Fruit fly (Drosophila melanogaster) whole organism, embryonic: Measurements from ENCODE around the gene elB.

Experiments used
- CG10366 ChIP-seq: fragments of 200-800 bp; sonication (Bioruptor generic); IDR thresholded peaks from 2 replicates; pipeline ENCODE4 v1.3.6; 2022; ENCODE audit warnings: missing biosample characterization, missing genetic modification characterization
- CG10543 ChIP-seq: fragments of 200-800 bp; sonication (Bioruptor generic); optimal IDR thresholded peaks from 3 replicates; lab custom pipeline; 2017; ENCODE audit warnings: missing biosample characterization, mild to moderate bottlenecking, missing genetic modification characterization, moderate library complexity
- CG11560 ChIP-seq: fragments of 200-800 bp; sonication (Bioruptor generic); IDR thresholded peaks from 3 replicates; pipeline ENCODE4 v1.3.6; 2022; ENCODE audit warnings: missing biosample characterization, missing genetic modification characterization
- CG13624 ChIP-seq: fragments of 200-800 bp; sonication (Bioruptor generic); optimal IDR thresholded peaks from 2 replicates; lab custom pipeline; 2016; ENCODE audit warnings: missing biosample characterization, missing genetic modification characterization
- CG16863 ChIP-seq: fragments of 200-800 bp; sonication (Bioruptor generic); optimal IDR thresholded peaks from 3 replicates; lab custom pipeline; 2016; ENCODE audit warnings: missing biosample characterization, missing genetic modification characterization
- CG17328 ChIP-seq: fragments of 200-800 bp; sonication (Bioruptor generic); IDR thresholded peaks from 2 replicates; pipeline ENCODE4 v1.3.6; 2022; ENCODE audit warnings: missing biosample characterization, missing genetic modification characterization
- CG17568 ChIP-seq: fragments of 200-800 bp; sonication (Bioruptor generic); optimal IDR thresholded peaks from 2 replicates; lab custom pipeline; 2018; ENCODE audit warnings: missing biosample characterization, mild to moderate bottlenecking, missing genetic modification characterization, moderate library complexity
- CG2120 ChIP-seq: fragments of 200-800 bp; sonication (Bioruptor generic); optimal IDR thresholded peaks from 3 replicates; lab custom pipeline; 2016; ENCODE audit warnings: missing biosample characterization, missing genetic modification characterization
- CG33213 ChIP-seq: fragments of 200-800 bp; sonication (Bioruptor generic); optimal IDR thresholded peaks from 3 replicates; lab custom pipeline; 2016; ENCODE audit warnings: missing biosample characterization, missing genetic modification characterization
- CG4404 ChIP-seq: fragments of 200-800 bp; sonication (Bioruptor generic); IDR thresholded peaks from 2 replicates; pipeline ENCODE4 v1.3.6; 2022; ENCODE audit warnings: missing biosample characterization, missing genetic modification characterization
- CG7556 ChIP-seq: fragments of 200-800 bp; sonication (Bioruptor generic); optimal IDR thresholded peaks from 2 replicates; lab custom pipeline; 2017; ENCODE audit warnings: missing biosample characterization, mild to moderate bottlenecking, missing genetic modification characterization
- CG7786 ChIP-seq: fragments of 200-800 bp; sonication (Bioruptor generic); optimal IDR thresholded peaks from 2 replicates; lab custom pipeline; 2016; ENCODE audit warnings: missing biosample characterization, missing genetic modification characterization
- CG9215 ChIP-seq: fragments of 200-800 bp; sonication (Bioruptor generic); IDR thresholded peaks from 2 replicates; pipeline ENCODE4 v1.3.6; 2022; ENCODE audit warnings: missing biosample characterization, missing genetic modification characterization
- CG9932 ChIP-seq: fragments of 200-800 bp; sonication (Bioruptor generic); IDR thresholded peaks from 2 replicates; pipeline ENCODE4 v1.3.6; 2022; ENCODE audit warnings: missing biosample characterization, missing genetic modification characterization
- CHES-1-like ChIP-seq: fragments of 200-800 bp; sonication (Bioruptor generic); optimal IDR thresholded peaks from 2 replicates; lab custom pipeline; 2016; ENCODE audit warnings: missing biosample characterization, missing genetic modification characterization
- Dbx ChIP-seq: fragments of 200-800 bp; sonication (Bioruptor generic); IDR thresholded peaks from 3 replicates; pipeline ENCODE4 v1.3.6; 2022; ENCODE audit warnings: missing biosample characterization, missing genetic modification characterization
- E2f1 ChIP-seq: fragments of 200-800 bp; sonication (Bioruptor generic); IDR thresholded peaks from 2 replicates; pipeline ENCODE4 v1.3.6; 2022; ENCODE audit warnings: missing biosample characterization, missing genetic modification characterization
- E2f2 ChIP-seq: fragments of 200-800 bp; sonication (Bioruptor generic); IDR thresholded peaks from 2 replicates; pipeline ENCODE4 v1.3.6; 2022; ENCODE audit warnings: missing biosample characterization, missing genetic modification characterization
- Ets65A ChIP-seq: fragments of 200-800 bp; sonication (Bioruptor generic); peaks from one replicate; lab custom pipeline; 2016; ENCODE audit warnings: missing biosample characterization, missing genetic modification characterization
- H2.0 ChIP-seq: fragments of 200-800 bp; sonication (Bioruptor generic); IDR thresholded peaks from 2 replicates; pipeline ENCODE4 v1.3.6; 2022; ENCODE audit warnings: missing biosample characterization, missing genetic modification characterization
- Hr78 ChIP-seq, 2 experiments: fragments of 200-800 bp in 1 of 2; fragments of >200 bp in 1 of 2; sonication (Bioruptor generic) in 1 of 2; optimal IDR thresholded peaks; 2 replicates each; lab custom pipeline; 2017 to 2019; ENCODE audit warnings: missing biosample characterization in 2 of 2, missing genetic modification characterization in 2 of 2, mild to moderate bottlenecking in 1 of 2, moderate library complexity in 1 of 2
- Lim3 ChIP-seq: fragments of 200-800 bp; sonication (Bioruptor generic); IDR thresholded peaks from 2 replicates; pipeline ENCODE4 v1.3.6; 2022; ENCODE audit warnings: missing biosample characterization, missing genetic modification characterization
- Med ChIP-seq: fragments of 200-800 bp; sonication (Bioruptor generic); peaks from one replicate; lab custom pipeline; 2016; ENCODE audit warnings: missing biosample characterization, missing genetic modification characterization, mild to moderate bottlenecking, inconsistent platforms, moderate library complexity
- Nf-YC ChIP-seq: fragments of 200-800 bp; optimal IDR thresholded peaks from 3 replicates; lab custom pipeline; 2019; ENCODE audit warnings: missing biosample characterization, mild to moderate bottlenecking, missing genetic modification characterization, moderate library complexity
- Oaz ChIP-seq: fragments of 200-800 bp; sonication (Bioruptor generic); IDR thresholded peaks from 2 replicates; pipeline ENCODE4 v1.3.6; 2022; ENCODE audit warnings: missing biosample characterization, missing genetic modification characterization
- Ptx1 ChIP-seq: fragments of 200-800 bp; sonication (Bioruptor generic); IDR thresholded peaks from 2 replicates; pipeline ENCODE4 v1.3.6; 2022; ENCODE audit warnings: missing biosample characterization, missing genetic modification characterization
- TFAM ChIP-seq: fragments of 200-800 bp; sonication (Bioruptor generic); optimal IDR thresholded peaks from 2 replicates; lab custom pipeline; 2017; ENCODE audit warnings: missing biosample characterization, missing genetic modification characterization, inconsistent platforms
- abd-A ChIP-seq: fragments of 200-800 bp; sonication (Bioruptor generic); optimal IDR thresholded peaks from 3 replicates; lab custom pipeline; 2019; ENCODE audit warnings: missing biosample characterization, mild to moderate bottlenecking, missing genetic modification characterization, moderate library complexity
- al ChIP-seq: fragments of 200-800 bp; sonication (Bioruptor generic); IDR thresholded peaks from 2 replicates; pipeline ENCODE4 v1.3.6; 2022; ENCODE audit warnings: missing biosample characterization, missing genetic modification characterization
- aop ChIP-seq: fragments of 200-800 bp; sonication (Bioruptor generic); IDR thresholded peaks from 2 replicates; pipeline ENCODE4 v1.3.6; 2022; ENCODE audit warnings: missing biosample characterization, missing genetic modification characterization
- bcd ChIP-seq: fragments of 200-800 bp; sonication (Bioruptor generic); optimal IDR thresholded peaks from 2 replicates; lab custom pipeline; 2017; ENCODE audit warnings: missing biosample characterization, mild to moderate bottlenecking, missing genetic modification characterization
- br ChIP-seq: fragments of >200 bp; optimal IDR thresholded peaks from 2 replicates; lab custom pipeline; 2017
- btn ChIP-seq: fragments of 200-800 bp; sonication (Bioruptor generic); optimal IDR thresholded peaks from 2 replicates; lab custom pipeline; 2016; ENCODE audit warnings: missing biosample characterization, missing genetic modification characterization
- cas ChIP-seq: fragments of 200-800 bp; sonication (Bioruptor generic); IDR thresholded peaks from 2 replicates; pipeline ENCODE4 v1.3.6; 2022; ENCODE audit warnings: missing biosample characterization, missing genetic modification characterization
- corto ChIP-seq: fragments of 200-800 bp; sonication (Bioruptor generic); optimal IDR thresholded peaks from 2 replicates; lab custom pipeline; 2016; ENCODE audit warnings: missing biosample characterization, mild to moderate bottlenecking, missing genetic modification characterization, moderate library complexity
- disco-r ChIP-seq: fragments of 200-800 bp; sonication (Bioruptor generic); optimal IDR thresholded peaks from 2 replicates; lab custom pipeline; 2016; ENCODE audit warnings: missing biosample characterization, missing genetic modification characterization
- dpn ChIP-seq, 2 experiments: fragments of 200-800 bp; sonication (Bioruptor generic); optimal IDR thresholded peaks; 3 replicates each; lab custom pipeline; 2016; ENCODE audit warnings: missing biosample characterization in 2 of 2, missing genetic modification characterization in 2 of 2
- fd102C ChIP-seq: fragments of 200-800 bp; sonication (Bioruptor generic); optimal IDR thresholded peaks from 2 replicates; lab custom pipeline; 2018; ENCODE audit warnings: missing biosample characterization, mild to moderate bottlenecking, missing genetic modification characterization, moderate library complexity
- fu2 ChIP-seq: fragments of 200-800 bp; sonication (Bioruptor generic); optimal IDR thresholded peaks from 2 replicates; lab custom pipeline; 2016; ENCODE audit warnings: missing biosample characterization, missing genetic modification characterization
- hbn ChIP-seq: fragments of 200-800 bp; sonication (Bioruptor generic); IDR thresholded peaks from 2 replicates; pipeline ENCODE4 v1.3.6; 2022; ENCODE audit warnings: missing biosample characterization, missing genetic modification characterization; ENCODE audit not compliant: partially characterized antibody
- jing ChIP-seq: fragments of 200-800 bp; sonication (Bioruptor generic); optimal IDR thresholded peaks from 2 replicates; lab custom pipeline; 2018; ENCODE audit warnings: missing biosample characterization, mild to moderate bottlenecking, missing genetic modification characterization
- odd ChIP-seq: fragments of 200-800 bp; sonication (Bioruptor generic); optimal IDR thresholded peaks from 2 replicates; lab custom pipeline; 2017; ENCODE audit warnings: missing biosample characterization, mild to moderate bottlenecking, missing genetic modification characterization
- phol ChIP-seq: fragments of 200-800 bp; sonication (Bioruptor generic); optimal IDR thresholded peaks from 3 replicates; lab custom pipeline; 2018; ENCODE audit warnings: missing biosample characterization, mild to moderate bottlenecking, missing genetic modification characterization, moderate library complexity
- row ChIP-seq: fragments of 200-800 bp; sonication (Bioruptor generic); IDR thresholded peaks from 3 replicates; pipeline ENCODE4 v1.3.6; 2022; ENCODE audit warnings: missing biosample characterization, missing genetic modification characterization
- sc ChIP-seq, 3 experiments: fragments of >200 bp in 2 of 3; fragments of 200-800 bp in 1 of 3; sonication (Bioruptor generic) in 1 of 3; optimal IDR thresholded peaks; 2 replicates in 2 of 3; 3 replicates in 1 of 3; lab custom pipeline; 2017; ENCODE audit warnings: mild to moderate bottlenecking in 1 of 3, missing biosample characterization in 1 of 3, missing genetic modification characterization in 1 of 3, missing genetic modification reagents in 1 of 3
- sim ChIP-seq: fragments of 200-800 bp; sonication (Bioruptor generic); IDR thresholded peaks from 2 replicates; pipeline ENCODE4 v1.3.6; 2022; ENCODE audit warnings: missing biosample characterization, missing genetic modification characterization
- so ChIP-seq: fragments of 200-800 bp; sonication (Bioruptor generic); IDR thresholded peaks from 3 replicates; pipeline ENCODE4 v1.3.6; 2022; ENCODE audit warnings: missing biosample characterization, missing genetic modification characterization
- tio ChIP-seq: fragments of 200-800 bp; sonication (Bioruptor generic); optimal IDR thresholded peaks from 2 replicates; lab custom pipeline; 2017; ENCODE audit warnings: missing biosample characterization, missing genetic modification characterization, inconsistent platforms
- zfh2 ChIP-seq: fragments of 200-800 bp; sonication (Bioruptor generic); optimal IDR thresholded peaks from 2 replicates; lab custom pipeline; 2016; ENCODE audit warnings: missing biosample characterization, missing genetic modification characterization

The elB gene

DNA sequence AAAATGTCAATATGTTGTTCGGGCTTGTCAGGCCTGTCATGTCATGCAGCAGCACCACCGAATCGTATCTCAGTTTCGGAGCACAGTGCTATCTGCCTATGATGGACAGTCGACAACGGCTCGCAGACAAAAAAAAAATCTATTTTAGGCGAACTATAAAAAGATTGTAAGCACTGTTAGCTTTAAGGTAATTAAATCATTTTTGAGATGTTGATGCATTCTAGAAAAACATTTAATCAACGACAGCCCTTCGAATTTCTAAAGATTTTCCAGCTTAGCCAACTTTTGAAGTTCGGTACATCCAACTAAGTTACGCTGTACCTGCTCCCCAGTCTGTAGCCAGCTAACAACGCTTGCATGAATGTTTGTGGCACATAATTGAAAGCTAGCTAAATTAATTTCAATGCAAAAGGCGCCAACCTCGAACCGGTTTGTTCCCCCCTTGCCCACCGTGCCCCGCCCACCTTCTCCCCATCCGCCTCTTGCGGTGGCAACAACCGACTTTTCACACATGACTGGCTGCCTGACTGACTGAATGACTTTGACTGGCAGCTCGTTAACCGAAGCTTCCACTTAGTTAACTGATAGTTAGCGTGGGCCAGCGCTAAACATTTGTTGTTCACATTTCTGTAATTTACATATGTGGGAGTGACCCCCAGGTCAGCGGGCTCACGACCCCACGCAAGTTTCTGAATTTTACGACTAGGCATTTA lies 49.0 kb upstream of the elB start (continued):
- peak; percentile 37 for TF ChIP-seq CG7786 (GFP tag; lab: Kevin White, UChicago)
- peak; percentile 25; the same call in 1 of the 2 replicates for TF ChIP-seq E2f1
- peak in 1 of 2 experiments; percentile 89 for TF ChIP-seq Hr78 (GFP tag; optimal IDR thresholded peaks at IDR 0.05; lab: Kevin White, UChicago)
- no peak for TF ChIP-seq TFAM
- TF ChIP-seq Med (GFP tag; lab: Kevin White, UChicago) = peak; percentile 92
- TF ChIP-seq fd102C (GFP tag; lab: Kevin White, UChicago) = no peak
- no peak for TF ChIP-seq Dbx (GFP tag; lab: Robert Waterston, UW)
- TF ChIP-seq CHES-1-like (GFP tag; lab: Kevin White, UChicago) = peak; percentile 65
- TF ChIP-seq CG16863 (GFP tag; lab: Kevin White, UChicago) = no peak
- peak; percentile 65 for TF ChIP-seq CG2120 (GFP tag; lab: Kevin White, UChicago)
- TF ChIP-seq E2f2 = peak; percentile 50; the same call in 1 of the 2 replicates
- TF ChIP-seq Ptx1 (GFP tag; lab: Robert Waterston, UW) = peak; percentile 85
- peak; percentile 66 for TF ChIP-seq jing (GFP tag; lab: Kevin White, UChicago)
- TF ChIP-seq H2.0 (GFP tag; lab: Robert Waterston, UW) = peak; percentile 33; the same call in 1 of the 2 replicates
- peak; percentile 92 for TF ChIP-seq Ets65A (GFP tag; lab: Kevin White, UChicago)
- TF ChIP-seq abd-A (tag; lab: Kevin White, UChicago) = peak; percentile 72
- no peak for TF ChIP-seq disco-r (GFP tag; lab: Kevin White, UChicago)
- TF ChIP-seq br = no peak
- 0 out of 2 replicates have a peak, but pooled peaks have one; percentile 60 for TF ChIP-seq Lim3
- peak; percentile 78 for TF ChIP-seq Oaz
- TF ChIP-seq sc (optimal IDR thresholded peaks at IDR 0.05; lab: Kevin White, UChicago) = no peak
- TF ChIP-seq sc (GFP tag; optimal IDR thresholded peaks at IDR 0.05; lab: Kevin White, UChicago) = peak; percentile 29
- 0 out of 2 replicates have a peak, but pooled peaks have one; percentile 24 for TF ChIP-seq al
- 0 out of 2 replicates have a peak, but pooled peaks have one; percentile 5 for TF ChIP-seq sim (GFP tag; lab: Robert Waterston, UW)
- TF ChIP-seq tio (GFP tag; lab: Kevin White, UChicago) = peak; percentile 52
- peak; percentile 20 for TF ChIP-seq Nf-YC
- no peak for TF ChIP-seq cas (GFP tag; lab: Robert Waterston, UW)
- TF ChIP-seq hbn = no peak
- TF ChIP-seq CG13624 (GFP tag; lab: Kevin White, UChicago) = peak; percentile 0
- TF ChIP-seq CG10543 (GFP tag; lab: Kevin White, UChicago) = peak; percentile 55
- TF ChIP-seq row (GFP tag; lab: Robert Waterston, UW) = peak; percentile 92
- TF ChIP-seq corto (GFP tag; lab: Kevin White, UChicago) = no peak
- TF ChIP-seq bcd = peak; percentile 40
- TF ChIP-seq phol (tag; lab: Kevin White, UChicago) = peak; percentile 5
- peak; percentile 54 for TF ChIP-seq CG33213
- 0 out of 2 replicates have a peak, but pooled peaks have one; percentile 50 for TF ChIP-seq aop (GFP tag; lab: Robert Waterston, UW)
- TF ChIP-seq btn (GFP tag; lab: Kevin White, UChicago) = no peak
- TF ChIP-seq so (GFP tag; lab: Robert Waterston, UW) = peak; percentile 59; the same call in 1 of the 3 replicates
- TF ChIP-seq CG17328 = peak; percentile 64; the same call in 1 of the 2 replicates
- peak; percentile 27 for TF ChIP-seq fu2 (GFP tag; lab: Kevin White, UChicago)
- TF ChIP-seq zfh2 = peak; percentile 38
- TF ChIP-seq CG11560 (tag; lab: Robert Waterston, UW) = peak; percentile 42; the same call in 1 of the 3 replicates
- TF ChIP-seq CG17568 (GFP tag; lab: Kevin White, UChicago) = peak; percentile 54
- TF ChIP-seq CG7556 (GFP tag; lab: Kevin White, UChicago) = peak; percentile 69
- TF ChIP-seq odd (GFP tag; lab: Kevin White, UChicago) = peak; percentile 10
- peak; percentile 39 to 76 for TF ChIP-seq dpn (GFP tag; optimal IDR thresholded peaks at IDR 0.05; lab: Kevin White, UChicago)
- TF ChIP-seq CG4404 (GFP tag; lab: Robert Waterston, UW) = no peak
- peak; percentile 57 for TF ChIP-seq CG10366
- TF ChIP-seq CG9215 (GFP tag; lab: Robert Waterston, UW) = no peak; the same call in 1 of the 2 replicates
- TF ChIP-seq CG9932 (GFP tag; lab: Robert Waterston, UW) = peak; percentile 60
